Fruit fly (Drosophila melanogaster) whole organism: Measurements from ENCODE around the gene Qtzl.
"Not testable (repeated sequence)": the region's sequence is repeated elsewhere in the genome, so short reads cannot be mapped to it uniquely, and the experiment has no call there.

ENCODE experiments used
- EcR ChIP-seq, 2 experiments: fragments of >200 bp; optimal IDR thresholded peaks; 2 replicates each; lab custom pipeline; 2017; ENCODE audit warnings: missing biosample characterization in 2 of 2, missing genetic modification characterization in 2 of 2, missing genetic modification reagents in 2 of 2
- pan ChIP-seq: fragments of >200 bp; optimal IDR thresholded peaks from 2 replicates; lab custom pipeline; 2017
- psq ChIP-seq: fragments of >200 bp; optimal IDR thresholded peaks from 2 replicates; lab custom pipeline; 2017
- usp ChIP-seq: fragments of >200 bp; optimal IDR thresholded peaks from 2 replicates; lab custom pipeline; 2017; ENCODE audit warnings: missing biosample characterization, missing genetic modification characterization, mixed read lengths

DNA sequence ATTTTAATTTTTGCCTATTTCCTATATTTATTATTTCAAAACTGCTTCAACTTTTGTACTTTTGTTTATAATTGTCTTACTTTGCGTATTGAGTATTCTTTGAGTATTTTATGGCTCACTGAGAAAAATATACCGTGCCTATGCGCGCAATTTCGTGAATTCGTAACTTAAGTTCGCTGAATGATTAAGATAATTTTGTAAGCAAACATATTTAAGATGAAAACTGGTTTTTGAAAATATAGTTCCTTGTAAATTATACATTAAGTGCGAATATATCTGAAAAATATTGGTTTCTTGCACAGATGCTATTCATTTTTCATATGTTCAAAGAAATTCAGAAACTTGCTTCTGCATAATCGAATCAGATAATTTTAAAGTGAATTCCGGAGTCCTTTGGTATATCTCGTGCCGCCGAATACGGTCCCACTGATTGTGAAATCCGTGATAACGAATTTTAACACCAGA, 3.7 kb downstream of the Qtzl start, which contains the start of the genes CG18787 and Nfs1:
- not testable (repeated sequence) for TF ChIP-seq usp; psq (lab: Kevin White, UChicago); pan; EcR (GFP tag; optimal IDR thresholded peaks at IDR 0.05; lab: Kevin White, UChicago)
